Fruit fly (Drosophila melanogaster): ENCODE results near the gene Fancm.
A peak's percentile ranks its signal among the peaks of the same experiment; 100 is the strongest.

Fancm gene

DNA sequence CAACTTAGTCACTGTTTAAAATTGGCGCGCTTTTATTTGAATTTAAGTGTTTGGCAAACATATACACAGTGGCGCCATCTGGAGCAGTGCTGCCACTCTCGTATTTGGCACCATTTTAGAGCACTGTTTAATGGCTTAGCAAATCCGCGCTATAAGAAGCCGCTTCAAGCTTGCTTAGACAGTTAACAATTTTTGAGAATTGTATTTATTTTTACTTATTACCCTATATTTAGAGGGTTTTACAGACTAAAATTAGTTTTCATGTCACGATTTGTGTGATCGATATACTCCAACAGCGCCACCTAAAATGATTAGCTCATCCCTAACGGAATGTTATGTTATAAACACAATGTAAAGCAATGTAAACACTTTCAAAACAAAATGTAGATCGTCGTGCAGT is at the start of gene Fancm (continued):
- TF ChIP-seq zf30C (GFP tag; optimal IDR thresholded peaks at IDR 0.05) = no peak
- TF ChIP-seq CG7372 (GFP tag; IDR thresholded peaks at IDR 0.05) = no peak
- TF ChIP-seq Opbp (GFP tag; IDR thresholded peaks at IDR 0.05; ENCODE audit: partially characterized antibody) = peak; percentile 69
- TF ChIP-seq CG8359 (GFP tag; optimal IDR thresholded peaks at IDR 0.05; ENCODE audit: borderline replicate concordance) = no peak
- peak; percentile 10 for TF ChIP-seq Sry-β (GFP tag; optimal IDR thresholded peaks at IDR 0.05)
- TF ChIP-seq insv (GFP tag; optimal IDR thresholded peaks at IDR 0.05) = peak in 1 of 2 experiments; percentile 31
- no peak for TF ChIP-seq Lpt (GFP tag; optimal IDR thresholded peaks at IDR 0.05)
- TF ChIP-seq CG4820 (GFP tag; optimal IDR thresholded peaks at IDR 0.05) = peak; percentile 67
- no peak for TF ChIP-seq CG4707 (GFP tag; optimal IDR thresholded peaks at IDR 0.05)
- TF ChIP-seq Xrp1 (GFP tag; IDR thresholded peaks at IDR 0.05) = peak; percentile 49; the same call in 1 of the 2 replicates
- TF ChIP-seq aop (GFP tag; IDR thresholded peaks at IDR 0.05) = 0 out of 2 replicates have a peak, but pooled peaks have one; percentile 10
- no peak for TF ChIP-seq Ada2b (GFP tag; IDR thresholded peaks at IDR 0.05)
- no peak for TF ChIP-seq Drgx (GFP tag; IDR thresholded peaks at IDR 0.05)
- TF ChIP-seq CG17912 (GFP tag; optimal IDR thresholded peaks at IDR 0.05) = peak; percentile 1
- TF ChIP-seq Mes4 (GFP tag; optimal IDR thresholded peaks at IDR 0.05) = peak; percentile 60
- peak in 1 of 2 experiments; percentile 72 for TF ChIP-seq Hr51 (GFP tag; optimal IDR thresholded peaks at IDR 0.05)
- TF ChIP-seq Myb (GFP tag; optimal IDR thresholded peaks at IDR 0.05) = peak; percentile 81
- peak; percentile 52 for TF ChIP-seq YL-1 (GFP tag; optimal IDR thresholded peaks at IDR 0.05)
- TF ChIP-seq ranshi (GFP tag; IDR thresholded peaks at IDR 0.05) = peak; percentile 50; the same call in 1 of the 2 replicates
- TF ChIP-seq fd3F (GFP tag; optimal IDR thresholded peaks at IDR 0.05) = peak; percentile 21
- no peak for TF ChIP-seq D19A (tag; optimal IDR thresholded peaks at IDR 0.05)
- 0 out of 3 replicates have a peak, but pooled peaks have one; percentile 6 for TF ChIP-seq ase (GFP tag; IDR thresholded peaks at IDR 0.05)
- TF ChIP-seq CG2889 (GFP tag; IDR thresholded peaks at IDR 0.05) = no peak
- no peak for TF ChIP-seq oc (tag; optimal IDR thresholded peaks at IDR 0.05)
- TF ChIP-seq jing (GFP tag; optimal IDR thresholded peaks at IDR 0.05) = no peak
- TF ChIP-seq CG1602 (GFP tag; optimal IDR thresholded peaks at IDR 0.05) = peak; percentile 59
- peak; percentile 53; the same call in 1 of the 2 replicates for TF ChIP-seq sna (GFP tag; IDR thresholded peaks at IDR 0.05; ENCODE audit: partially characterized antibody)
- TF ChIP-seq Mrtf (GFP tag; IDR thresholded peaks at IDR 0.05) = 0 out of 3 replicates have a peak, but pooled peaks have one; percentile 10
- no peak for TF ChIP-seq CG4730 (GFP tag; IDR thresholded peaks at IDR 0.05)
- TF ChIP-seq CG2202 (tag; optimal IDR thresholded peaks at IDR 0.05) = peak; percentile 14
- peak; percentile 70 for TF ChIP-seq amos (GFP tag; IDR thresholded peaks at IDR 0.05; ENCODE audit: partially characterized antibody)
- TF ChIP-seq CG17568 (GFP tag; optimal IDR thresholded peaks at IDR 0.05) = no peak
- peak; percentile 47 for TF ChIP-seq CG14014 (GFP tag; IDR thresholded peaks at IDR 0.05)
- TF ChIP-seq CG1792 (GFP tag; optimal IDR thresholded peaks at IDR 0.05) = peak; percentile 60
- TF ChIP-seq Rx (GFP tag; IDR thresholded peaks at IDR 0.05) = no peak
- TF ChIP-seq CG6175 (GFP tag; IDR thresholded peaks at IDR 0.05) = 0 out of 3 replicates have a peak, but pooled peaks have one; percentile 10
- TF ChIP-seq CG16863 (GFP tag; optimal IDR thresholded peaks at IDR 0.05) = peak; percentile 57
- TF ChIP-seq repo (GFP tag; optimal IDR thresholded peaks at IDR 0.05) = peak; percentile 64
- TF ChIP-seq CG11093 (GFP tag; IDR thresholded peaks at IDR 0.05) = no peak; the same call in 2 of the 3 replicates
- peak; percentile 83 for TF ChIP-seq nmo (GFP tag; optimal IDR thresholded peaks at IDR 0.05)
- no peak for TF ChIP-seq CG6683 (GFP tag; optimal IDR thresholded peaks at IDR 0.05)
- TF ChIP-seq Rfx (GFP tag; IDR thresholded peaks at IDR 0.05) = peak; percentile 82
- TF ChIP-seq peb (GFP tag; IDR thresholded peaks at IDR 0.05) = no peak
- TF ChIP-seq Fer1 (GFP tag; optimal IDR thresholded peaks at IDR 0.05) = no peak
- TF ChIP-seq Hmr (GFP tag; optimal IDR thresholded peaks at IDR 0.05) = peak; percentile 81
- TF ChIP-seq Side (GFP tag; optimal IDR thresholded peaks at IDR 0.05) = peak; percentile 71
- TF ChIP-seq CG9817 (tag; optimal IDR thresholded peaks at IDR 0.05) = peak; percentile 62
- TF ChIP-seq CG7987 (GFP tag; optimal IDR thresholded peaks at IDR 0.05) = peak; percentile 43
- TF ChIP-seq Taf1 (GFP tag; IDR thresholded peaks at IDR 0.05) = no peak
- peak; percentile 84 for TF ChIP-seq Elba2 (GFP tag; optimal IDR thresholded peaks at IDR 0.05)
- peak; percentile 54 for TF ChIP-seq row (GFP tag; IDR thresholded peaks at IDR 0.05)

All from whole organism, embryonic.